Comparison of ENCODE assay signal across 4 worm cellular contexts in genomic region chrX:8504207-8504606, ce11.
A peak's percentile ranks its signal among the peaks of the same experiment; 100 is the strongest.
TF ChIP-seq lines count a peak whose summit lies in the region.

No protein-coding gene starts in this region.

TF ChIP-seq in whole organism, L1 larva, 84 proteins besides CTCF, POLR2A, EP300 and RAD21:
- no peak for TF ChIP-seq fkh-4 (tag; optimal IDR thresholded peaks at IDR 0.05; lab: Kevin White, UChicago; ENCODE audit: borderline replicate concordance)
- peak; percentile 89 for TF ChIP-seq blmp-1 (tag; optimal IDR thresholded peaks at IDR 0.05; lab: Kevin White, UChicago)
- no peak for TF ChIP-seq lin-39 (tag; optimal IDR thresholded peaks at IDR 0.05; lab: Kevin White, UChicago)

TF ChIP-seq in whole organism, L2 larva, 48 proteins besides CTCF, POLR2A, EP300 and RAD21:
- TF ChIP-seq egl-27 (tag; optimal IDR thresholded peaks at IDR 0.05; lab: Kevin White, UChicago), result no peak
- no peak for TF ChIP-seq dmd-4 (tag; optimal IDR thresholded peaks at IDR 0.05; lab: Kevin White, UChicago)
- peak; percentile 60 for TF ChIP-seq nhr-21 (tag; optimal IDR thresholded peaks at IDR 0.05; lab: Kevin White, UChicago)

TF ChIP-seq in whole organism, L3 larva, 47 proteins besides CTCF, POLR2A, EP300 and RAD21:
- TF ChIP-seq snpc-4 (tag; optimal IDR thresholded peaks at IDR 0.05; lab: Kevin White, UChicago), result no peak
- TF ChIP-seq lsy-12 (tag; optimal IDR thresholded peaks at IDR 0.05; lab: Kevin White, UChicago), result no peak
- TF ChIP-seq nhr-43 (tag; optimal IDR thresholded peaks at IDR 0.05; lab: Kevin White, UChicago; ENCODE audit: poor library complexity, severe bottlenecking), result peak; percentile 60
- TF ChIP-seq nhr-23 (tag; optimal IDR thresholded peaks at IDR 0.05; lab: Kevin White, UChicago), result peak; percentile 71
- TF ChIP-seq ceh-16 (tag; optimal IDR thresholded peaks at IDR 0.05; lab: Kevin White, UChicago), result no peak
- TF ChIP-seq nhr-67 (tag; optimal IDR thresholded peaks at IDR 0.05; lab: Kevin White, UChicago), result no peak
- no peak for TF ChIP-seq ceh-28 (tag; optimal IDR thresholded peaks at IDR 0.05; lab: Kevin White, UChicago)
- TF ChIP-seq mml-1 (tag; optimal IDR thresholded peaks at IDR 0.05; lab: Kevin White, UChicago), result no peak
- TF ChIP-seq ztf-4 (tag; optimal IDR thresholded peaks at IDR 0.05; lab: Kevin White, UChicago), result no peak
- TF ChIP-seq lin-39 (tag; optimal IDR thresholded peaks at IDR 0.05; lab: Kevin White, UChicago), result no peak
- TF ChIP-seq nhr-25 (tag; optimal IDR thresholded peaks at IDR 0.05; lab: Kevin White, UChicago), result peak; percentile 15
- no peak for TF ChIP-seq fkh-2 (tag; optimal IDR thresholded peaks at IDR 0.05; lab: Kevin White, UChicago)
- no peak for TF ChIP-seq mdl-1 (tag; optimal IDR thresholded peaks at IDR 0.05; lab: Kevin White, UChicago)
TF ChIP-seq in whole organism, L3 larva: peak in this region for 3.

TF ChIP-seq in whole organism, L4 larva, 104 proteins besides CTCF, POLR2A, EP300 and RAD21:
- no peak for TF ChIP-seq skn-1 (tag; optimal IDR thresholded peaks at IDR 0.05; lab: Kevin White, UChicago)
- peak in 1 of 2 experiments; percentile 28 for TF ChIP-seq mdl-1 (tag; optimal IDR thresholded peaks at IDR 0.05; lab: Kevin White, UChicago)
- no peak for TF ChIP-seq nhr-102 (tag; optimal IDR thresholded peaks at IDR 0.05; lab: Kevin White, UChicago)
- TF ChIP-seq nhr-48 (tag; optimal IDR thresholded peaks at IDR 0.05; lab: Kevin White, UChicago), result no peak
- TF ChIP-seq aha-1 (tag; lab: Kevin White, UChicago), result peak; percentile 56
- TF ChIP-seq hlh-11 (tag; optimal IDR thresholded peaks at IDR 0.05; lab: Kevin White, UChicago), result peak; percentile 28
- TF ChIP-seq php-3 (GFP tag; IDR thresholded peaks at IDR 0.05; lab: Robert Waterston, UW), result no peak
- no peak for TF ChIP-seq saeg-2 (GFP tag; IDR thresholded peaks at IDR 0.05; lab: Robert Waterston, UW)
- no peak for TF ChIP-seq daf-12 (tag; optimal IDR thresholded peaks at IDR 0.05; lab: Kevin White, UChicago)
- no peak for TF ChIP-seq zag-1 (tag; optimal IDR thresholded peaks at IDR 0.05; lab: Kevin White, UChicago)
- no peak for TF ChIP-seq mes-2 (tag; optimal IDR thresholded peaks at IDR 0.05; lab: Kevin White, UChicago; ENCODE audit: poor library complexity, severe bottlenecking)
- TF ChIP-seq lin-29 (GFP tag; IDR thresholded peaks at IDR 0.05; lab: Robert Waterston, UW), result no peak

Comparison
In these comparisons a context has a peak if more than half of its experiments do, and no peak if none do; other contexts are left out.
1. Of the 29 proteins assayed by ChIP-seq in both whole organism, L4 larva and whole organism, L1 larva: peak only in whole organism, L4 larva: aha-1; only in whole organism, L1 larva: none; in both: none; in neither: 27; mixed calls (peak in some experiments, not most) for 1.